Fruit fly (Drosophila melanogaster) Kc167 (cell line): ENCODE measurements around the gene NdufV3.

Experiments used
- Myc ChIP-seq: fragments of >200 bp; optimal IDR thresholded peaks from 2 replicates; lab custom pipeline; 2017; ENCODE audit warnings: missing external identifiers
- Sin3A ChIP-seq: fragments of >200 bp; optimal IDR thresholded peaks from 2 replicates; lab custom pipeline; 2018; ENCODE audit warnings: missing external identifiers
- insv ChIP-seq: fragments of >200 bp; optimal IDR thresholded peaks from 3 replicates; lab custom pipeline; 2018; ENCODE audit warnings: missing external identifiers
- ttk ChIP-seq: sonication (Bioruptor generic); optimal IDR thresholded peaks from 2 replicates; lab custom pipeline; 2017; ENCODE audit warnings: missing external identifiers

DNA sequence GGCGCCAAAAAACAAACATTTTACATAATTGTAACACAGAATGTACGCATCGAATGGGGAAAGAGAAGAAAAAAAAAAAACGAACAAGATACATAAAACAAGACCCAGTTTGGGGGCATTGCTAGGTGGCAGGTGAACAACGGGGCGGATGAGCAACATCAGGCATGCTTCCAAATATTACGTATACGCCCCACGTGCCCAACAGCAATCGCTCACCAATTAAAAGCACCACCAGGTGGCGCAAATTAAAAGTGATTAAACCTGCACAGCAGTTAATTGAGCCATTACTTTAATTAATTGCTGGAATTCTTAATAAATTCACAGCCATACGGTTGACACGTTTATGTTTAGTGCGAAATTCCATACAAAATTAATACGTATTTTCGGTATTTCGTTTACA is 35.7 kb downstream of the NdufV3 start:
- no peak for TF ChIP-seq insv
- TF ChIP-seq ttk (lab: Kevin White, UChicago) = no peak
- TF ChIP-seq Sin3A (lab: Kevin White, UChicago) = no peak
- TF ChIP-seq Myc = no peak
